Worm (Caenorhabditis elegans) whole organism, L4 larva: ENCODE measurements around the gene W04G3.7.

ENCODE experiments used
- F44E2.7 ChIP-seq: fragments of 200-800 bp; sonication (Bioruptor generic); IDR thresholded peaks from 2 replicates; pipeline ENCODE4 v2.1.2; 2022; ENCODE audit warnings: missing genetic modification characterization, missing compliant biosample characterization
- T26A8.4 ChIP-seq: fragments of 200-800 bp; sonication (Bioruptor generic); IDR thresholded peaks from 2 replicates; pipeline ENCODE4 v1.3.6; 2022; ENCODE audit warnings: missing genetic modification characterization, missing compliant biosample characterization
- aha-1 ChIP-seq: fragments of 150-350 bp; peaks from one replicate; lab custom pipeline; 2014; ENCODE audit warnings: missing biosample characterization, missing genetic modification characterization
- arid-1 ChIP-seq: fragments of 200-800 bp; sonication (Bioruptor generic); conservative IDR thresholded peaks from 2 replicates; pipeline ENCODE4 v1.3.6; 2022; ENCODE audit warnings: missing genetic modification reagents, missing genetic modification characterization, missing compliant biosample characterization
- ceh-32 ChIP-seq: sonication (generic microtip); optimal IDR thresholded peaks from 2 replicates; lab custom pipeline; 2016; ENCODE audit warnings: mild to moderate bottlenecking, missing genetic modification characterization, missing compliant biosample characterization; ENCODE audit not compliant: poor library complexity
- ceh-62 ChIP-seq: sonication (generic microtip); optimal IDR thresholded peaks from 2 replicates; lab custom pipeline; 2017; ENCODE audit warnings: missing biosample characterization, missing genetic modification characterization
- ceh-82 ChIP-seq: sonication (generic microtip); optimal IDR thresholded peaks from 2 replicates; lab custom pipeline; 2017; ENCODE audit warnings: missing biosample characterization, missing genetic modification characterization
- cey-2 ChIP-seq: sonication (generic microtip); optimal IDR thresholded peaks from 3 replicates; lab custom pipeline; 2017; ENCODE audit warnings: missing genetic modification characterization, mild to moderate bottlenecking, missing compliant biosample characterization, antibody characterized with exemption, borderline replicate concordance; ENCODE audit not compliant: insufficient read depth
- ctbp-1 ChIP-seq: fragments of 200-800 bp; sonication (Bioruptor generic); IDR thresholded peaks from 2 replicates; pipeline ENCODE4 v1.3.6; 2022; ENCODE audit warnings: missing genetic modification reagents, missing genetic modification characterization, missing compliant biosample characterization
- daf-12 ChIP-seq: fragments of 150-350 bp; optimal IDR thresholded peaks from 2 replicates; lab custom pipeline; 2014; ENCODE audit warnings: missing biosample characterization, missing genetic modification reagents, missing genetic modification characterization
- daf-16 ChIP-seq, 3 experiments: sonication (generic microtip); optimal IDR thresholded peaks; 2 replicates each; lab custom pipeline; 2016 to 2017; ENCODE audit warnings: missing genetic modification characterization in 3 of 3, missing genetic modification reagents in 3 of 3, mild to moderate bottlenecking in 2 of 3, missing compliant biosample characterization in 2 of 3, missing biosample characterization in 1 of 3, moderate library complexity in 1 of 3
- daf-19 ChIP-seq: fragments of 200-800 bp; sonication (Bioruptor generic); conservative IDR thresholded peaks from 2 replicates; pipeline ENCODE4 v1.3.6; 2022; ENCODE audit warnings: missing genetic modification characterization, missing compliant biosample characterization
- dve-1 ChIP-seq: sonication (generic microtip); optimal IDR thresholded peaks from 2 replicates; lab custom pipeline; 2017; ENCODE audit warnings: antibody characterized with exemption, mild to moderate bottlenecking, missing genetic modification characterization, missing compliant biosample characterization; ENCODE audit not compliant: insufficient read depth
- egl-27 ChIP-seq: sonication (generic microtip); optimal IDR thresholded peaks from 3 replicates; lab custom pipeline; 2017; ENCODE audit warnings: missing biosample characterization, missing genetic modification reagents, missing genetic modification characterization
- fkh-10 ChIP-seq: fragments of 150-350 bp; optimal IDR thresholded peaks from 2 replicates; lab custom pipeline; 2014; ENCODE audit warnings: missing biosample characterization, missing genetic modification reagents, missing genetic modification characterization
- fos-1 ChIP-seq: fragments of 150-350 bp; optimal IDR thresholded peaks from 2 replicates; lab custom pipeline; 2014; ENCODE audit warnings: missing biosample characterization, missing genetic modification characterization
- hmg-1.1 ChIP-seq: fragments of 200-800 bp; sonication (Bioruptor generic); IDR thresholded peaks from 2 replicates; pipeline ENCODE4 v1.3.6; 2022; ENCODE audit warnings: missing genetic modification reagents, missing genetic modification characterization, missing compliant biosample characterization
- lin-13 ChIP-seq: fragments of 150-350 bp; optimal IDR thresholded peaks from 2 replicates; lab custom pipeline; 2014; ENCODE audit warnings: missing biosample characterization, missing genetic modification reagents, missing genetic modification characterization
- lsy-2 ChIP-seq, 2 experiments: fragments of 150-350 bp in 1 of 2; sonication (generic microtip) in 1 of 2; optimal IDR thresholded peaks; 2 replicates each; lab custom pipeline; 2014 to 2017; ENCODE audit warnings: missing biosample characterization in 2 of 2, missing genetic modification characterization in 2 of 2
- madf-9 ChIP-seq: fragments of 200-800 bp; sonication (Bioruptor generic); conservative IDR thresholded peaks from 2 replicates; pipeline ENCODE4 v1.3.6; 2022; ENCODE audit warnings: missing genetic modification reagents, missing genetic modification characterization, missing compliant biosample characterization
- mdl-1 ChIP-seq, 2 experiments: fragments of 150-350 bp in 1 of 2; sonication (generic microtip) in 1 of 2; optimal IDR thresholded peaks; 2 replicates each; lab custom pipeline; 2014 to 2017; ENCODE audit warnings: missing biosample characterization in 2 of 2, missing genetic modification characterization in 2 of 2
- mep-1 ChIP-seq: fragments of 150-350 bp; sonication (generic microtip); optimal IDR thresholded peaks from 3 replicates; lab custom pipeline; 2014; ENCODE audit warnings: missing biosample characterization, missing genetic modification characterization
- mxl-2 ChIP-seq: fragments of 200-800 bp; sonication (Bioruptor generic); conservative IDR thresholded peaks from 2 replicates; pipeline ENCODE4 v1.3.6; 2022; ENCODE audit warnings: missing genetic modification reagents, missing genetic modification characterization, missing compliant biosample characterization
- mxl-3 ChIP-seq: fragments of 200-800 bp; sonication (Bioruptor generic); optimal IDR thresholded peaks from 2 replicates; lab custom pipeline; 2018; ENCODE audit warnings: mild to moderate bottlenecking, missing genetic modification characterization, missing compliant biosample characterization
- nhr-102 ChIP-seq: sonication (generic microtip); optimal IDR thresholded peaks from 2 replicates; lab custom pipeline; 2016; ENCODE audit warnings: mild to moderate bottlenecking, missing genetic modification characterization, moderate library complexity, missing compliant biosample characterization
- nhr-11 ChIP-seq: fragments of 150-350 bp; optimal IDR thresholded peaks from 2 replicates; lab custom pipeline; 2014; ENCODE audit warnings: missing biosample characterization, missing genetic modification characterization
- nhr-25 ChIP-seq: sonication (generic microtip); optimal IDR thresholded peaks from 2 replicates; lab custom pipeline; 2017; ENCODE audit warnings: missing genetic modification characterization, mild to moderate bottlenecking, missing compliant biosample characterization, antibody characterized with exemption, moderate library complexity, borderline replicate concordance; ENCODE audit not compliant: insufficient read depth
- nhr-77 ChIP-seq: fragments of 150-350 bp; optimal IDR thresholded peaks from 2 replicates; lab custom pipeline; 2014; ENCODE audit warnings: missing biosample characterization, missing genetic modification characterization
- pha-4 ChIP-seq, 2 experiments: fragments of 150-350 bp in 1 of 2; fragments of 200-800 bp in 1 of 2; sonication (Bioruptor generic) in 1 of 2; IDR thresholded peaks in 1 of 2; optimal IDR thresholded peaks in 1 of 2; 2 replicates each; pipeline versions ENCODE4 v1.3.6 to Lab custom; 2014 to 2022; ENCODE audit warnings: missing genetic modification characterization in 2 of 2, missing genetic modification reagents in 2 of 2, missing biosample characterization in 1 of 2, missing compliant biosample characterization in 1 of 2
- rbr-2 ChIP-seq: sonication (generic microtip); optimal IDR thresholded peaks from 2 replicates; lab custom pipeline; 2016; ENCODE audit warnings: missing genotype, missing genetic modification characterization, missing compliant biosample characterization
- saeg-2 ChIP-seq: fragments of 200-800 bp; sonication (Bioruptor generic); IDR thresholded peaks from 2 replicates; pipeline ENCODE4 v1.3.6; 2022; ENCODE audit warnings: missing genetic modification reagents, missing genetic modification characterization, missing compliant biosample characterization
- set-16 ChIP-seq: fragments of 200-800 bp; sonication (Bioruptor generic); IDR thresholded peaks from 2 replicates; pipeline ENCODE4 v1.3.6; 2022; ENCODE audit warnings: missing genetic modification reagents, missing genetic modification characterization, missing compliant biosample characterization
- snpc-1.2 ChIP-seq: fragments of 200-800 bp; sonication (Bioruptor generic); IDR thresholded peaks from 2 replicates; pipeline ENCODE4 v1.3.6; 2022; ENCODE audit warnings: missing genetic modification reagents, missing genetic modification characterization, missing compliant biosample characterization
- unc-62 ChIP-seq, 3 experiments: fragments of 150-350 bp in 1 of 3; sonication (generic microtip); optimal IDR thresholded peaks in 2 of 3; peaks in 1 of 3; 1 replicate in 1 of 3; 2 replicates in 2 of 3; lab custom pipeline; 2014 to 2017; ENCODE audit warnings: missing biosample characterization in 3 of 3, missing genetic modification characterization in 3 of 3, missing genetic modification reagents in 3 of 3, missing genotype in 1 of 3
- vab-7 ChIP-seq: fragments of 200-800 bp; sonication (Bioruptor generic); IDR thresholded peaks from 2 replicates; pipeline ENCODE4 v1.3.6; 2022; ENCODE audit warnings: missing genetic modification reagents, missing genetic modification characterization, missing compliant biosample characterization
- zfp-2 ChIP-seq: sonication (generic microtip); optimal IDR thresholded peaks from 2 replicates; lab custom pipeline; 2016; ENCODE audit warnings: mild to moderate bottlenecking, missing genetic modification characterization, missing compliant biosample characterization
- zfp-3 ChIP-seq: fragments of 200-800 bp; sonication (Bioruptor generic); conservative IDR thresholded peaks from 2 replicates; pipeline ENCODE4 v1.3.6; 2022; ENCODE audit warnings: missing genetic modification reagents, missing genetic modification characterization, missing compliant biosample characterization
- zip-11 ChIP-seq: fragments of 200-800 bp; sonication (Bioruptor generic); IDR thresholded peaks from 2 replicates; pipeline ENCODE4 v1.3.6; 2022; ENCODE audit warnings: missing genetic modification characterization, missing compliant biosample characterization

Gene W04G3.7

ce11 chrX:11078150-11078549, 6.9 kb downstream of the W04G3.7 start, which contains the start of gene W04G3.10:
TSS of gene W04G3.10 (minus strand) at chrX:11078250.
- TF ChIP-seq F44E2.7 (GFP tag; lab: Robert Waterston, UW) (no peak), aha-1 (tag; lab: Kevin White, UChicago) (peak; percentile 34), egl-27 (tag; lab: Kevin White, UChicago) (no peak), lin-13 (GFP tag; lab: Kevin White, UChicago) (no peak)
- TF ChIP-seq, all 104 proteins: peak for 1

DNA sequence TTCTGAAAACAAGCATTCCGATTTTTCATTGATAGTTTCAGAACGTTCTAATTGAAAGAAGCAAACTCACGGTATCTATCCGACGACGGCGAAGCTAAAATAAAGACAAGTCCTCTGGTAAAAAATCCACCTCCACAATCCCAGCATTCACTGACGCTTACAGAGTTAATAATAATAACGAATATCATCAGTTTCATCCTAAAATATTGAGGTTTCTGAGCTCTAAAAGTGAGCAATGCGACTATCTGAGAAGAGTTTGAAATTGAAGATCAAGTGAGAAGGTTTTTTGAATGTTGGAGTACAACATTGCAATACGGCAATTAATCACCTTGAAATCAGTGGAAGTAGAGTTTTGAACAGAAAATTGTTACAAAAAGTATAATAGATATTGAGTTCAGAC, 8.6 kb downstream of the W04G3.7 start, which contains the start of gene W04G3.12:
Gene W04G3.12 (minus strand): TSS at position 311 of the 400 bp plus-strand sequence.
- peak in 1 of 2 experiments; percentile 94 for TF ChIP-seq unc-62 (GFP tag; optimal IDR thresholded peaks at IDR 0.05 in 1 of 2; lab: Kevin White, UChicago)
- TF ChIP-seq unc-62 (tag; optimal IDR thresholded peaks at IDR 0.05; lab: Kevin White, UChicago) = no peak
- TF ChIP-seq pha-4 (GFP tag; IDR thresholded peaks at IDR 0.05; lab: Robert Waterston, UW) = no peak
- TF ChIP-seq pha-4 (tag; optimal IDR thresholded peaks at IDR 0.05; lab: Kevin White, UChicago) = no peak

DNA sequence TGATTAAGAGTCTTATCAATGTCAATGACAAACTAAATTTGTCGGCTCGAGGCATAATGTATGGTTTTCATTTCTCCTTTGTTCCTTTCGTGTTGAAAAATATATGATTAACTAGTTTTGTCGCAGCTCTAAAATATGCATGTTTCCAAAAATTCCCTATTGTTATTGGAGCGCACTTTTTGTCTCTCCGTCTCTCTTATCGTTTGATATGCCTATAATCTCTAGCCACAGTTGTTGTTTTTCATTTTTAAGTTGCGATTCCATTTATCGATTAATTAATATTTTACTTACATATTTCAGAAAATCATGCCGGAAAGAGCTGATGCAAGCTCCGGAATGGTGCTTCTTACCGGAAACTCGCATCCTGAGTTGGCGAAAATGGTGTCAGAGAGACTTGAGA, 11.7 kb downstream of the W04G3.7 start, which contains the start of gene W04G3.5:
Gene W04G3.5 (plus strand): TSS at position 301 of the 400 bp plus-strand sequence.
- TF ChIP-seq daf-19 (GFP tag; lab: Robert Waterston, UW) = no peak
- peak; percentile 16 for TF ChIP-seq aha-1 (tag; lab: Kevin White, UChicago)

DNA sequence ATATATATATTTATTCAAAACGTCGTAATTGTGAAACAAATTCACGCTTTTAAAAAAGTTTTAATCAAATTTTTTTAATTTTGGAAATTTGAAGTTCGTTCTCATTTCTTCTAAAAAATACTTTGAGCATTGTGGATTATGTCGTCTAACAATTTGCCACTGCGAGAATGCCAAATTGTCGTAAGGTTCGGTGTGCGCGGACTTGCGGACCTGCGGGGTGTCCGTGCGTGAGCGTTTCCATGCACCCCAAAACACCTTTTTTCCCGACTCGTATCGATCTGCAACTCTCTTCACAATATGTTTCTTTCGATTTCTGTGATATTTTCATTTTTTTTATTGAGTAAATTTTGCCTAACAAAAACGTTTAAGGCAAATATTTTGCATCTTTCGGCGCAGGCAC, 12.4 kb downstream of the W04G3.7 start:
- TF ChIP-seq mxl-2 (no peak), daf-16 (GFP tag; optimal IDR thresholded peaks at IDR 0.05; lab: Kevin White, UChicago) (no peak), daf-16 (tag; optimal IDR thresholded peaks at IDR 0.05; lab: Kevin White, UChicago) (peak; percentile 41), hmg-1.1 (peak; percentile 32; the same call in 1 of the 2 replicates)

DNA sequence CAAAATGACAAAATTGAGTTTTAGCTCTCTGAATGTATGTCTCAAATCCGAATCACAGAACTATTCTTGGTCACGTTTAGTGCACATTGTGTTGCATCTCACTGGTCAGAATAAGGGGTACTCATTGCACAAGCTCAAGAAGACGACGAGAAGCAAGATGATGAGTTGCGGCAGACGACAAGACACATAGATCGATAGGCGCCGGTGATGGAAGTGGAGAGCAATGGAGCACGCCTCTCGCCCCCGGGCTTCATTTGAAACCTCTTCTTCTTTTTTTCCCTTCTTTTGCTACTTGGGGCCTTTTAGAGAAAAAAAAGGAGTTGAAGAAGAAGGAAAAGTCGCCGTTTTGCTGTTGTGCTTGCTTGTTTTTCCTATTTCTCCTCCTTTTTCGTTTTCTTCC, 16.7 kb downstream of the W04G3.7 start, which contains the start of gene apt-9:
Gene apt-9 (plus strand): TSS at position 194 of the 400 bp plus-strand sequence.
- TF ChIP-seq snpc-1.2 (GFP tag; lab: Robert Waterston, UW) (no peak), mdl-1 (tag; optimal IDR thresholded peaks at IDR 0.05; lab: Kevin White, UChicago) (peak in 1 of 2 experiments; percentile 26), set-16 (GFP tag; lab: Robert Waterston, UW) (peak; percentile 17; the same call in 1 of the 2 replicates), cey-2 (tag; lab: Kevin White, UChicago) (no peak), zfp-3 (GFP tag; lab: Robert Waterston, UW) (no peak), dve-1 (tag; lab: Kevin White, UChicago) (no peak), nhr-25 (no peak), fos-1 (no peak), madf-9 (no peak), zfp-2 (tag; lab: Kevin White, UChicago) (no peak), rbr-2 (tag; lab: Kevin White, UChicago) (peak; percentile 54), fkh-10 (GFP tag; lab: Kevin White, UChicago) (peak; percentile 58), ceh-82 (tag; lab: Kevin White, UChicago) (no peak), nhr-11 (no peak), mxl-3 (GFP tag; lab: Kevin White, UChicago) (no peak), T26A8.4 (GFP tag; lab: Robert Waterston, UW) (no peak), saeg-2 (GFP tag; lab: Robert Waterston, UW) (no peak), pha-4 (GFP tag; IDR thresholded peaks at IDR 0.05; lab: Robert Waterston, UW) (no peak), pha-4 (tag; optimal IDR thresholded peaks at IDR 0.05; lab: Kevin White, UChicago) (no peak), lsy-2 (tag; optimal IDR thresholded peaks at IDR 0.05; lab: Kevin White, UChicago) (peak in 1 of 2 experiments; percentile 50), mep-1 (peak; percentile 47), ceh-62 (tag; lab: Kevin White, UChicago) (no peak), nhr-77 (tag; lab: Kevin White, UChicago) (no peak), lin-13 (GFP tag; lab: Kevin White, UChicago) (no peak), zip-11 (GFP tag; lab: Robert Waterston, UW) (no peak), arid-1 (GFP tag; lab: Robert Waterston, UW) (no peak), unc-62 (GFP tag; optimal IDR thresholded peaks at IDR 0.05 in 1 of 2; lab: Kevin White, UChicago) (peak in 1 of 2 experiments; percentile 92), unc-62 (tag; optimal IDR thresholded peaks at IDR 0.05; lab: Kevin White, UChicago) (no peak), mxl-2 (no peak), daf-12 (tag; lab: Kevin White, UChicago) (no peak), ctbp-1 (GFP tag; lab: Robert Waterston, UW) (peak; percentile 51; the same call in 1 of the 2 replicates), ceh-32 (tag; lab: Kevin White, UChicago) (no peak), daf-19 (GFP tag; lab: Robert Waterston, UW) (no peak), vab-7 (GFP tag; lab: Robert Waterston, UW) (0 out of 2 replicates have a peak, but pooled peaks have one; percentile 18), nhr-102 (tag; lab: Kevin White, UChicago) (no peak)
